Worm (Caenorhabditis elegans) whole organism, L4 larva: ENCODE measurements around the gene ZK1193.2.

ENCODE experiments used
- cey-2 ChIP-seq: sonication (generic microtip); optimal IDR thresholded peaks from 3 replicates; lab custom pipeline; 2017; ENCODE audit warnings: missing genetic modification characterization, mild to moderate bottlenecking, missing compliant biosample characterization, antibody characterized with exemption, borderline replicate concordance; ENCODE audit not compliant: insufficient read depth
- fkh-10 ChIP-seq: fragments of 150-350 bp; optimal IDR thresholded peaks from 2 replicates; lab custom pipeline; 2014; ENCODE audit warnings: missing biosample characterization, missing genetic modification reagents, missing genetic modification characterization
- nhr-237 ChIP-seq: sonication (generic microtip); optimal IDR thresholded peaks from 2 replicates; lab custom pipeline; 2017; ENCODE audit warnings: missing biosample characterization, missing genetic modification characterization

- TF ChIP-seq fkh-10 (GFP tag; lab: Kevin White, UChicago) (no peak), cey-2 (tag; lab: Kevin White, UChicago) (no peak), nhr-237 (tag; lab: Kevin White, UChicago) (no peak)
These were observed 67.6 kb downstream of the ZK1193.2 start, which contains the start of gene C04E7.1 for ce11 chrX:357792-358191.
